Worm (Caenorhabditis elegans): Measurements from ENCODE around the gene F41G3.6.

Gene F41G3.6

ce11 chrII:6708980-6709379 lies 33.7 kb upstream of the F41G3.6 start:
- TF ChIP-seq nfya-1 (tag; optimal IDR thresholded peaks at IDR 0.05) (peak; percentile 36), mec-3 (tag; optimal IDR thresholded peaks at IDR 0.05; ENCODE audit: borderline replicate concordance) (no peak), ceh-18 (tag; optimal IDR thresholded peaks at IDR 0.05) (peak; percentile 76), hlh-15 (tag; optimal IDR thresholded peaks at IDR 0.05) (no peak), ceh-6 (GFP tag; optimal IDR thresholded peaks at IDR 0.05) (no peak), ceh-45 (GFP tag; IDR thresholded peaks at IDR 0.05) (no peak), fkh-10 (GFP tag; optimal IDR thresholded peaks at IDR 0.05) (no peak), pros-1 (tag; optimal IDR thresholded peaks at IDR 0.05) (no peak)

ce11 chrII:6709680-6710079 lies 33.0 kb upstream of the F41G3.6 start:
- peak; percentile 93 for TF ChIP-seq unc-42 (tag; optimal IDR thresholded peaks at IDR 0.05)
- no peak for TF ChIP-seq ama-1 (optimal IDR thresholded peaks at IDR 0.05)

- no peak for TF ChIP-seq K02D7.2 (tag; optimal IDR thresholded peaks at IDR 0.05)
- TF ChIP-seq ama-1 (optimal IDR thresholded peaks at IDR 0.05), result no peak
- no peak for TF ChIP-seq fkh-10 (GFP tag; optimal IDR thresholded peaks at IDR 0.05)
- TF ChIP-seq Y22D7AL.16 (tag; optimal IDR thresholded peaks at IDR 0.05), result no peak
- TF ChIP-seq ceh-14 (tag; optimal IDR thresholded peaks at IDR 0.05), result no peak
- peak; percentile 45 for TF ChIP-seq hlh-6 (tag; optimal IDR thresholded peaks at IDR 0.05)
- TF ChIP-seq sdc-2 (tag; optimal IDR thresholded peaks at IDR 0.05), result peak; percentile 28
- TF ChIP-seq ref-2 (tag; optimal IDR thresholded peaks at IDR 0.05), result no peak
- TF ChIP-seq sox-4 (tag; optimal IDR thresholded peaks at IDR 0.05), result no peak
These were observed 32.1 kb upstream of the F41G3.6 start for ce11 chrII:6710596-6710995.

ce11 chrII:6712177-6712981 lies 30.3 kb upstream of the F41G3.6 start, which contains the start of the genes dpy-10 and T14B4.19:
TSS of gene dpy-10 (minus strand) at chrII:6712227.
TSS of gene T14B4.19 (minus strand) at chrII:6712931.
- peak; percentile 11 for TF ChIP-seq rnt-1 (tag; optimal IDR thresholded peaks at IDR 0.05)
- TF ChIP-seq odd-2 (tag; optimal IDR thresholded peaks at IDR 0.05), result no peak
- TF ChIP-seq ets-4 (tag; optimal IDR thresholded peaks at IDR 0.05), result no peak
- peak; percentile 66 for TF ChIP-seq ref-2 (tag; optimal IDR thresholded peaks at IDR 0.05)

- TF ChIP-seq pqm-1 (tag; optimal IDR thresholded peaks at IDR 0.05) (no peak), C38D4.7 (GFP tag; optimal IDR thresholded peaks at IDR 0.05) (no peak), ceh-45 (GFP tag; IDR thresholded peaks at IDR 0.05) (no peak), pag-3 (tag; optimal IDR thresholded peaks at IDR 0.05; ENCODE audit: borderline replicate concordance) (no peak), tbx-2 (tag; optimal IDR thresholded peaks at IDR 0.05) (no peak), odd-2 (tag; optimal IDR thresholded peaks at IDR 0.05) (no peak), elt-2 (tag; optimal IDR thresholded peaks at IDR 0.05) (no peak), pha-2 (tag; optimal IDR thresholded peaks at IDR 0.05) (no peak), ref-2 (tag; optimal IDR thresholded peaks at IDR 0.05) (no peak)
These were observed 29.7 kb upstream of the F41G3.6 start for ce11 chrII:6713003-6713402.

- TF ChIP-seq ceh-31 (tag; optimal IDR thresholded peaks at IDR 0.05) (no peak), ztf-16 (tag; optimal IDR thresholded peaks at IDR 0.05) (no peak), hlh-6 (tag; optimal IDR thresholded peaks at IDR 0.05) (no peak), mec-3 (tag; optimal IDR thresholded peaks at IDR 0.05; ENCODE audit: borderline replicate concordance) (no peak), pha-4 (tag; optimal IDR thresholded peaks at IDR 0.05) (no peak), nhr-11 (tag; optimal IDR thresholded peaks at IDR 0.05) (no peak), hlh-15 (tag; optimal IDR thresholded peaks at IDR 0.05) (no peak)
These were observed 28.8 kb upstream of the F41G3.6 start, which contains the start of gene dpy-2 for ce11 chrII:6713832-6714342. TSS of gene dpy-2 (plus strand) at chrII:6714292.
